Fruit fly (Drosophila melanogaster) whole organism, embryonic: Measurements from ENCODE around the gene Chd1.

Source experiments
- CG31224 ChIP-seq: fragments of 200-800 bp; sonication (Bioruptor generic); IDR thresholded peaks from 2 replicates; pipeline ENCODE4 v1.3.6; 2022; ENCODE audit warnings: missing biosample characterization, missing genetic modification characterization
- CG7963 ChIP-seq: fragments of 200-800 bp; sonication (Bioruptor generic); IDR thresholded peaks from 3 replicates; pipeline ENCODE4 v1.3.6; 2022; ENCODE audit warnings: missing biosample characterization, missing genetic modification characterization; ENCODE audit not compliant: partially characterized antibody
- otp ChIP-seq: fragments of 200-800 bp; sonication (Bioruptor generic); IDR thresholded peaks from 3 replicates; pipeline ENCODE4, ENCODE4 v1.3.6; 2022; ENCODE audit warnings: missing biosample characterization, missing genetic modification characterization
- sisA ChIP-seq: fragments of 200-800 bp; sonication (Bioruptor generic); IDR thresholded peaks from 2 replicates; pipeline ENCODE4 v1.3.6; 2022; ENCODE audit warnings: missing biosample characterization, missing genetic modification characterization

DNA sequence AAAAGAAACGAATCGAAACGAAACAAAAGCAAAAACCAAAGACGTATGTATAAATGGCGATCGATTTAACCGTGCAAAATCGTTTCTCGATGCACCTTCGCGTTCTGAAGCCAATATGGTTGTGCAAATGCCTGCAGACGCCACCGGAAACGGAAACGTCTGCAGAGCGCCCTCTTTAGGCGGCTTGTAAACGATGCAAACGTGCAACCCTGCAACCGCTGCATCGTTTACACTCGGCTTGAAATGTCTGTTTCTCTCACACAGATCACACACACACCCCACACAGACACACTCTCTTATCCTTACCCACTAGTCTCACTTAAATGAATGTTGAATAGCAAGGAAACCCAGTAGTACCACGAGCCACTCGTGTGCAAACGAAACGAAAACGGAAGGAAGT is 20.6 kb downstream of the Chd1 start:
- TF ChIP-seq otp (GFP tag; lab: Robert Waterston, UW) (no peak), CG31224 (GFP tag; lab: Robert Waterston, UW) (no peak), CG7963 (GFP tag; lab: Robert Waterston, UW) (no peak), sisA (GFP tag; lab: Robert Waterston, UW) (no peak)
